Worm (Caenorhabditis elegans) whole organism, L2 larva: ENCODE measurements around the gene cyy-1.
A peak's percentile ranks its signal among the peaks of the same experiment; 100 is the strongest.

Experiments used
- C34F6.9 ChIP-seq: fragments of 150-350 bp; optimal IDR thresholded peaks from 2 replicates; lab custom pipeline; 2014; ENCODE audit warnings: missing biosample characterization, missing genetic modification characterization
- F13H6.1 ChIP-seq: sonication (generic microtip); optimal IDR thresholded peaks from 2 replicates; lab custom pipeline; 2016; ENCODE audit warnings: missing genetic modification characterization, missing compliant biosample characterization
- R02D3.7 ChIP-seq: fragments of 150-350 bp; optimal IDR thresholded peaks from 2 replicates; lab custom pipeline; 2014; ENCODE audit warnings: missing biosample characterization, missing genetic modification characterization
- Y55F3AM.14 ChIP-seq: fragments of 200-800 bp; sonication (Bioruptor generic); optimal IDR thresholded peaks from 2 replicates; lab custom pipeline; 2018; ENCODE audit warnings: mild to moderate bottlenecking, missing genetic modification characterization, missing compliant biosample characterization
- aly-2 ChIP-seq: fragments of 150-350 bp; optimal IDR thresholded peaks from 2 replicates; lab custom pipeline; 2014; ENCODE audit warnings: missing biosample characterization, missing genetic modification characterization
- ama-1 ChIP-seq: fragments of 150-350 bp; optimal IDR thresholded peaks from 2 replicates; lab custom pipeline; 2018; ENCODE audit warnings: inconsistent platforms
- blmp-1 ChIP-seq: sonication (generic microtip); optimal IDR thresholded peaks from 2 replicates; lab custom pipeline; 2017; ENCODE audit warnings: missing genetic modification characterization, mild to moderate bottlenecking, missing compliant biosample characterization, antibody characterized with exemption, moderate library complexity; ENCODE audit not compliant: insufficient read depth
- ceh-82 ChIP-seq: fragments of 150-350 bp; optimal IDR thresholded peaks from 2 replicates; lab custom pipeline; 2014; ENCODE audit warnings: missing biosample characterization, missing genetic modification characterization
- crh-2 ChIP-seq: sonication (generic microtip); optimal IDR thresholded peaks from 2 replicates; lab custom pipeline; 2017; ENCODE audit warnings: missing biosample characterization, missing genetic modification characterization
- egl-27 ChIP-seq: sonication (generic microtip); optimal IDR thresholded peaks from 3 replicates; lab custom pipeline; 2017; ENCODE audit warnings: missing biosample characterization, missing genetic modification reagents, missing genetic modification characterization
- elt-1 ChIP-seq: fragments of 150-350 bp; optimal IDR thresholded peaks from 2 replicates; lab custom pipeline; 2014; ENCODE audit warnings: missing biosample characterization, missing genetic modification characterization
- elt-3 ChIP-seq: sonication (generic microtip); optimal IDR thresholded peaks from 2 replicates; lab custom pipeline; 2017; ENCODE audit warnings: missing biosample characterization, missing genetic modification characterization
- fos-1 ChIP-seq: fragments of 150-350 bp; optimal IDR thresholded peaks from 2 replicates; lab custom pipeline; 2014; ENCODE audit warnings: missing biosample characterization, missing genetic modification characterization
- gmeb-1 ChIP-seq: fragments of 150-350 bp; optimal IDR thresholded peaks from 2 replicates; lab custom pipeline; 2014; ENCODE audit warnings: missing biosample characterization, missing genetic modification characterization
- lin-11 ChIP-seq: fragments of 150-350 bp; sonication (generic microtip); optimal IDR thresholded peaks from 2 replicates; lab custom pipeline; 2014; ENCODE audit warnings: missing biosample characterization, missing genetic modification characterization, inconsistent platforms, mixed read lengths
- lin-13 ChIP-seq: fragments of 150-350 bp; optimal IDR thresholded peaks from 2 replicates; lab custom pipeline; 2014; ENCODE audit warnings: missing biosample characterization, missing genetic modification reagents, missing genetic modification characterization
- lin-39 ChIP-seq: fragments of 150-350 bp; optimal IDR thresholded peaks from 2 replicates; lab custom pipeline; 2014; ENCODE audit warnings: missing biosample characterization, missing genetic modification reagents, missing genetic modification characterization
- mab-5 ChIP-seq: fragments of 150-350 bp; optimal IDR thresholded peaks from 2 replicates; lab custom pipeline; 2014; ENCODE audit warnings: missing biosample characterization, missing genetic modification characterization
- mbf-1 ChIP-seq: sonication (generic microtip); optimal IDR thresholded peaks from 2 replicates; lab custom pipeline; 2017; ENCODE audit warnings: missing biosample characterization, missing genetic modification characterization
- mdl-1 ChIP-seq, 2 experiments: fragments of 150-350 bp in 1 of 2; sonication (generic microtip) in 1 of 2; optimal IDR thresholded peaks; 2 replicates each; lab custom pipeline; 2017; ENCODE audit warnings: missing biosample characterization in 2 of 2, missing genetic modification characterization in 2 of 2
- nhr-10 ChIP-seq: sonication (generic microtip); optimal IDR thresholded peaks from 2 replicates; lab custom pipeline; 2017; ENCODE audit warnings: missing biosample characterization, missing genetic modification characterization
- nhr-11 ChIP-seq: fragments of 150-350 bp; optimal IDR thresholded peaks from 2 replicates; lab custom pipeline; 2014; ENCODE audit warnings: missing biosample characterization, missing genetic modification characterization
- nhr-12 ChIP-seq: fragments of 150-350 bp; optimal IDR thresholded peaks from 2 replicates; lab custom pipeline; 2014; ENCODE audit warnings: missing biosample characterization, missing genetic modification characterization
- nhr-129 ChIP-seq: fragments of 150-350 bp; optimal IDR thresholded peaks from 2 replicates; lab custom pipeline; 2014; ENCODE audit warnings: missing biosample characterization, missing genetic modification characterization
- nhr-23 ChIP-seq: fragments of 150-350 bp; optimal IDR thresholded peaks from 2 replicates; lab custom pipeline; 2014; ENCODE audit warnings: missing biosample characterization, missing genetic modification reagents, missing genetic modification characterization
- nhr-237 ChIP-seq: fragments of 150-350 bp; optimal IDR thresholded peaks from 2 replicates; lab custom pipeline; 2014; ENCODE audit warnings: missing biosample characterization, missing genetic modification characterization
- nhr-25 ChIP-seq: fragments of 150-350 bp; sonication (generic microtip); optimal IDR thresholded peaks from 3 replicates; lab custom pipeline; 2014; ENCODE audit warnings: missing biosample characterization, missing genetic modification characterization
- nhr-6 ChIP-seq: fragments of 150-350 bp; optimal IDR thresholded peaks from 2 replicates; lab custom pipeline; 2014; ENCODE audit warnings: missing biosample characterization, missing genetic modification characterization
- nhr-77 ChIP-seq: fragments of 150-350 bp; optimal IDR thresholded peaks from 2 replicates; lab custom pipeline; 2014; ENCODE audit warnings: missing biosample characterization, missing genetic modification characterization
- peb-1 ChIP-seq: fragments of 150-350 bp; optimal IDR thresholded peaks from 2 replicates; lab custom pipeline; 2014; ENCODE audit warnings: missing biosample characterization, missing genetic modification characterization
- sem-4 ChIP-seq: fragments of 150-350 bp; optimal IDR thresholded peaks from 2 replicates; lab custom pipeline; 2014; ENCODE audit warnings: missing biosample characterization, missing genetic modification reagents, missing genetic modification characterization
- skn-1 ChIP-seq: sonication (generic microtip); optimal IDR thresholded peaks from 2 replicates; lab custom pipeline; 2017; ENCODE audit warnings: missing biosample characterization, missing genetic modification characterization
- sma-3 ChIP-seq: sonication (generic microtip); optimal IDR thresholded peaks from 2 replicates; lab custom pipeline; 2016; ENCODE audit warnings: missing genetic modification reagents, missing genetic modification characterization, missing compliant biosample characterization
- sma-9 ChIP-seq, 2 experiments: fragments of 150-350 bp in 1 of 2; sonication (generic microtip) in 1 of 2; optimal IDR thresholded peaks; 2 replicates each; lab custom pipeline; 2014 to 2016; ENCODE audit warnings: missing genetic modification characterization in 2 of 2, mild to moderate bottlenecking in 1 of 2, missing biosample characterization in 1 of 2, missing compliant biosample characterization in 1 of 2, missing genetic modification reagents in 1 of 2, moderate library complexity in 1 of 2
- snpc-4 ChIP-seq: fragments of 150-350 bp; optimal IDR thresholded peaks from 2 replicates; lab custom pipeline; 2014; ENCODE audit warnings: missing biosample characterization, missing genetic modification characterization
- unc-39 ChIP-seq: fragments of 150-350 bp; optimal IDR thresholded peaks from 2 replicates; lab custom pipeline; 2014; ENCODE audit warnings: missing biosample characterization, missing genetic modification characterization
- unc-55 ChIP-seq: fragments of 150-350 bp; sonication (generic microtip); optimal IDR thresholded peaks from 3 replicates; lab custom pipeline; 2014; ENCODE audit warnings: missing biosample characterization, missing genetic modification reagents, missing genetic modification characterization
- unc-62 ChIP-seq: fragments of 150-350 bp; optimal IDR thresholded peaks from 2 replicates; lab custom pipeline; 2014; ENCODE audit warnings: missing biosample characterization, missing genetic modification reagents, missing genetic modification characterization
- zag-1 ChIP-seq: fragments of 150-350 bp; optimal IDR thresholded peaks from 2 replicates; lab custom pipeline; 2014; ENCODE audit warnings: missing biosample characterization, missing genetic modification characterization
- ztf-1 ChIP-seq: fragments of 200-800 bp; sonication (Bioruptor generic); conservative IDR thresholded peaks from 2 replicates; pipeline ENCODE4 v1.3.6; 2022; ENCODE audit warnings: missing genetic modification characterization, missing compliant biosample characterization
- ztf-4 ChIP-seq: fragments of 150-350 bp; optimal IDR thresholded peaks from 2 replicates; lab custom pipeline; 2014; ENCODE audit warnings: missing biosample characterization, missing genetic modification characterization

The cyy-1 gene

DNA sequence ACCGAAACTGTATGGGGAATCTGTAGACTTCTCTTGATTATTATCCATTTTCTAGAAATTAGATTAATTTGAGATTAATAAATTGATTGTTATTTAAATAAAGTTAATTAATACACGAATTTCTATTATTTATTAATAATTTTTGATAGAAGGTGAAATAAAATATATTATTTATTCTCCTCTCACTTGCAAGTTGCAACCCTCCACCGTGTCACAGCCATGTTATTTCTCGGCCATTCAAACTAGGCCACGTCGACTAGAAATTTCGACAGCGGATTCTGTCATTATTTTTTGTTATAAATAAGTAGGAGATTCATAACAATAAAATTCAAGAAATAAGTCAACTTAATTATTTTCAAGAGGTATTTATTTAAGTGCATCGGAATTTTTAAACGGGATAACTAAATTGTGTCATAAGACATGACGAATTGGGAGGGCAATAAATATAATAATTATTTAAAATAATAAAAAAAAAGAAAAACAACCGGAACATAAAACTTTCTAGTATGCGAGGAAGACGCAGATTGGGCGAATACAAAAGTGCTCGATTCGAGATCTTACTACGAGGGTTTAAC is 38.0 kb downstream of the cyy-1 start, which contains the start of gene ufbp-1 (continued):
- TF ChIP-seq fos-1 (tag; lab: Kevin White, UChicago) (peak; percentile 33), blmp-1 (tag; lab: Kevin White, UChicago) (no peak), nhr-23 (tag; lab: Kevin White, UChicago) (no peak), gmeb-1 (tag; lab: Kevin White, UChicago) (peak; percentile 66), nhr-11 (tag; lab: Kevin White, UChicago) (no peak), sma-9 (GFP tag; optimal IDR thresholded peaks at IDR 0.05; lab: Kevin White, UChicago) (peak; percentile 0), sma-9 (tag; optimal IDR thresholded peaks at IDR 0.05; lab: Kevin White, UChicago) (no peak), nhr-25 (tag; lab: Kevin White, UChicago) (peak; percentile 15)
- TF ChIP-seq, all 48 proteins: peak for 20

DNA sequence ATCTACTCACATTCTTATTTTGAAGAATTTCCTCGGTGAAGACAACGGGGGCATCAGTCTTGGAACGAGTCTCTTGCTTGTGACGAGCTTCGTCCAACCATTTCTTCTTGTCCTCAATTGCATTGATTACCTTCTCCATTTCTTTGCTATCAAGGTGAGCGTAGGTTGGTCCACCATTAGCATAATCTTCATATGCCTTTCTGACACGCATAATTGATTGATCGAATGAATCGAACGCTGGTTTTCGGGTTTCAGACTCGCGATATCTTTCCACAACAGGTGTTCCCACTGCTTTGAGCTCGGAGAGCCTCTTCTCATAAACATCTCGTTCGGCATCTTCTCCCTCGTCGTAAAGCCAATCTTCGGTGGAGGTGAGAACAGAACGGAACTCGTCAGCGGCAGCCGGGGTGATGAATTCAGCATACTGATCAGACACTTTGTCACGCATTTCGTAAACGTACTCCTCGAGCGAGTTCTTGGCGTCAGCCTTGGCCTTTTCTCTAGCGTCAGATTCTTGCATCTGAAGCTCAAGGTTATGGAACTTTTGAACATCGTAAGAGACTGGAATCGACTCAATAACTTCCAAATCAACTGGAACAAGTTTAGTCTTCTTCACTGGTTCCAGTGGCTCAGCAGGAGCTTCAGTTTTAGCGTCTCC is 38.9 kb downstream of the cyy-1 start:
- TF ChIP-seq lin-11 (tag; lab: Kevin White, UChicago): peak; percentile 28
- TF ChIP-seq ama-1 (lab: Kevin White, UChicago): peak; percentile 72
- TF ChIP-seq lin-39 (tag; lab: Kevin White, UChicago): no peak

DNA sequence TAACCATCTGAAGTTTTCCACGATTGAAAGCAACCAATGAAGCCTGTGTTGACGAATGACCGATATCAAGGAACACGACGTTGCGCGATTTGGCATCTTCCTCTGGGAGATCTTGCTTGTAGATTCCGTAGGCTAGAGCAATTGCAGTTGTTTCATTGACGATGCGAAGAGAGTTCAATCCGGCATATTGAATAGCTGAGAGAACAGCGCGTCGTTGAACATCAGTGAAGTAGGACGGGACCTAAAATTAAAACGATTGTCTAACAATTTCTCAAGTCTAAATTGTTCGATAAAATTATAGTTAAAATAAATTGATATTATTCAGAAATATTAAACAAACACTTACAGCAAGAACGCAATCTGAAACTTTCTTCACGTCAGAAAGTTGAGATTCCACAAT is 40.4 kb downstream of the cyy-1 start:
- TF ChIP-seq mab-5 (tag; lab: Kevin White, UChicago) (no peak), R02D3.7 (tag; lab: Kevin White, UChicago) (no peak), sem-4 (tag; lab: Kevin White, UChicago) (no peak), sma-3 (GFP tag; lab: Kevin White, UChicago) (no peak), unc-55 (no peak), fos-1 (tag; lab: Kevin White, UChicago) (no peak), nhr-129 (tag; lab: Kevin White, UChicago) (no peak), zag-1 (no peak)

DNA sequence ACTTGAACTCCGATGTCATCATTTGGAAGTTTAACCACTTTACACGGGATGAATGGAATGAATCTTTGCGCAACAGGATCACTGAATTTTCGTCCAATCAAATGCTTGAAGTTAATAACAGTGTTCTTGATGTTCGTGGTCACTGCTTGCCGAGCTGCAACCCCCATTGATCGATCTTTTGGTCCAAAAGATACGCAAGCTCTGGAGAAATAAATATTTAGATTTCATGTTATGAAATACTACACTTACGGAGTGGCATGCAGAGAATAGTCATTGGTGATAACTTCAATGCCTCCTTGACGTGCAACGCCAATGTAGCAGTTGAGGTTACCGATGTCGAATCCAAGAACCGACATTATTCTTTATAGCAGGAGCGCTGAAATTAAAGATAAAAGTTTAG is 40.9 kb downstream of the cyy-1 start, which contains the start of gene hsp-110:
Gene hsp-110, minus strand, starts transcription at position 376 of the 400 bp plus-strand sequence.
- no peak for TF ChIP-seq nhr-12 (tag; lab: Kevin White, UChicago)

- peak; percentile 97 for TF ChIP-seq sma-3 (GFP tag; lab: Kevin White, UChicago)
- TF ChIP-seq R02D3.7 (tag; lab: Kevin White, UChicago): peak; percentile 64
- TF ChIP-seq ztf-4 (tag; lab: Kevin White, UChicago): peak; percentile 98
- TF ChIP-seq ceh-82: peak; percentile 83
- no peak for TF ChIP-seq aly-2
- TF ChIP-seq Y55F3AM.14 (GFP tag; lab: Kevin White, UChicago): peak; percentile 58
- peak; percentile 6 for TF ChIP-seq nhr-12 (tag; lab: Kevin White, UChicago)
- no peak for TF ChIP-seq nhr-11 (tag; lab: Kevin White, UChicago)
- TF ChIP-seq snpc-4 (tag; lab: Kevin White, UChicago): peak; percentile 90
- TF ChIP-seq peb-1 (tag; lab: Kevin White, UChicago): no peak
- peak; percentile 66 for TF ChIP-seq unc-62 (GFP tag; lab: Kevin White, UChicago)
- peak; percentile 89 for TF ChIP-seq blmp-1 (tag; lab: Kevin White, UChicago)
- peak; percentile 99 for TF ChIP-seq crh-2 (tag; lab: Kevin White, UChicago)
- TF ChIP-seq unc-39: no peak
- no peak for TF ChIP-seq ztf-1
- TF ChIP-seq nhr-6 (tag; lab: Kevin White, UChicago): peak; percentile 97
- no peak for TF ChIP-seq elt-1
- TF ChIP-seq nhr-10 (tag; lab: Kevin White, UChicago): peak; percentile 85
- TF ChIP-seq ama-1 (lab: Kevin White, UChicago): peak; percentile 96
- TF ChIP-seq F13H6.1 (tag; lab: Kevin White, UChicago): peak; percentile 92
- TF ChIP-seq lin-13 (GFP tag; lab: Kevin White, UChicago): peak; percentile 97
- peak; percentile 99 for TF ChIP-seq unc-55
- peak; percentile 72 for TF ChIP-seq nhr-237
- peak; percentile 83 for TF ChIP-seq nhr-77 (tag; lab: Kevin White, UChicago)
- no peak for TF ChIP-seq elt-3 (tag; lab: Kevin White, UChicago)
- TF ChIP-seq lin-11 (tag; lab: Kevin White, UChicago): peak; percentile 63
- peak; percentile 95 for TF ChIP-seq mab-5 (tag; lab: Kevin White, UChicago)
- TF ChIP-seq mbf-1 (tag; lab: Kevin White, UChicago): no peak
- TF ChIP-seq egl-27: peak; percentile 90
- peak; percentile 94 for TF ChIP-seq nhr-129 (tag; lab: Kevin White, UChicago)
- peak in 1 of 2 experiments; percentile 31 for TF ChIP-seq mdl-1 (tag; optimal IDR thresholded peaks at IDR 0.05; lab: Kevin White, UChicago)
- no peak for TF ChIP-seq lin-39 (tag; lab: Kevin White, UChicago)
- peak; percentile 99 for TF ChIP-seq C34F6.9 (tag; lab: Kevin White, UChicago)
- TF ChIP-seq gmeb-1 (tag; lab: Kevin White, UChicago): peak; percentile 95
- peak; percentile 99 for TF ChIP-seq skn-1 (tag; lab: Kevin White, UChicago)
- peak; percentile 97 for TF ChIP-seq sem-4 (tag; lab: Kevin White, UChicago)
Observed at ce11 chrIII:8446940-8447403, 41.3 kb downstream of the cyy-1 start, which contains the start of gene rpn-3. Gene rpn-3 (plus strand): TSS chrIII:8447353.
